Worm (Caenorhabditis elegans): ENCODE data around the gene fbxb-118.

DNA sequence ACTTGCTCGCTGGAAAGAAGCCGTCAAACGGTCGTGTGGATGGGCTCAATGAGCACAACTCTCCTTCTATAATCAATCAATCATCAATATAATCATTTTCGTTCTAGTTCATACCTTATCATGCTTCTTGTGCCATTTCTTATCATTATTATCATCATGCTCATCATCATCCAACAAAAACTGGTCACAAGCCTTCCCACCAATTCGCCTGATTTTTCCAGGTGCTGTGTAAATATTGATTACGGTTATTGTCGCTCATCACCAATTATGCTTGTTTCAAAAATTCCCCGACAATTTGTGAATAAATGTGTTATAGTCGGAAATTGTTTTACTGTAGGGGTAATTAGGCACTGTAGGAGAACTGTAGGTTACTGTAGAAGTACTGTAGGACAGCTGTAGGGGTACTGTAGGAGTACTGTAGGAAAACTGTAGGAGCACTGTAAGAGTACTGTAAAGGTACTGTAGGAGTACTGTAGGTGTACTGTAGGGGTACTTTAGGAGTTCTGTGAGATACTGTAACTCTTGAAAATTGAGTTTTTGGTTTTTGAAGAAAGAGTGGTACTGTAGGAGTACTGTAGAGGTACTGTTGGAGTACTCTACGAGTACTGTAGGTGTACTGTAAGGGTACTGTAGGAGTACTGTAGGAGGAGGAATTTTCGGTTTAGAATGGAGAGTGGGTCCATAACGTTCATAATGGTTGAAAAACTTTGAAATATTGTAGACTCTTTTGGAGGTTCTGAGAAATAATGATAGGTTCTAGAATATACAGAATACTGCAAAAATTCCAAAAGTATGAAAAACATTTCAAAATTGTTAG, 30.3 kb upstream of the fbxb-118 start:
- no peak for TF ChIP-seq nhr-120 (GFP tag; IDR thresholded peaks at IDR 0.05)
- no peak for TF ChIP-seq snpc-1.1 (tag; optimal IDR thresholded peaks at IDR 0.05; ENCODE audit: insufficient read depth)
- no peak for TF ChIP-seq athp-1 (tag; optimal IDR thresholded peaks at IDR 0.05)
- TF ChIP-seq unc-62 (GFP tag; optimal IDR thresholded peaks at IDR 0.05): no peak
- no peak for TF ChIP-seq pha-4 (tag; optimal IDR thresholded peaks at IDR 0.05)
- peak; percentile 4 for TF ChIP-seq tbp1 (GFP tag; optimal IDR thresholded peaks at IDR 0.05)
- TF ChIP-seq attf-3 (GFP tag; conservative IDR thresholded peaks at IDR 0.05): no peak
- TF ChIP-seq tbx-9 (tag; optimal IDR thresholded peaks at IDR 0.05; ENCODE audit: borderline replicate concordance): no peak
- no peak for TF ChIP-seq F33H1.4 (GFP tag; IDR thresholded peaks at IDR 0.05)
- peak; percentile 100 for TF ChIP-seq K12H6.12 (tag; optimal IDR thresholded peaks at IDR 0.05)

All from whole organism, young adult.